Fruit fly (Drosophila melanogaster): Measurements from ENCODE around the gene Ant2.

Gene Ant2

DNA sequence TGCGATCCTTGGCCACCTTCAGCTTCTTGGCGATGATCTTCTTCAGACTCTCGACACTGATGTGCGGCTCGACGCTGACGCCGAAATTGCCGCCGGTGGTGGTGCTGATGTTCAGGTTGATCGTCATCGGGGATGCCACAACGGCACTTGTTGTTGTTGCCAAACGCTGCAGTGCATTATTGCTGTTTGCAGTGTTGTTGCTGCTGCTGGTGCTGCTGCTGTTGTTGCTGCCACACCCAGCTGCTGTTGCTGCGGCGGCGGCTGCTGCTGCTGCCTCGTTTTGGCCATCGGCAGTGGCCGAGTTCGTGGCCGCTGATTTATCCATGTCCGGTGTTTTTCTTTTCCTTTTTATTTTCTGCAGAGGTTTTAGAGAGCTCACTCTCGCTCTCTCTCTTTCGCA lies 42.9 kb downstream of the Ant2 start:
- TF ChIP-seq psq (optimal IDR thresholded peaks at IDR 0.05) (no peak), ttk (optimal IDR thresholded peaks at IDR 0.05) (no peak), Sin3A (optimal IDR thresholded peaks at IDR 0.05) (no peak), Myc (optimal IDR thresholded peaks at IDR 0.05) (no peak), insv (optimal IDR thresholded peaks at IDR 0.05) (no peak), h (optimal IDR thresholded peaks at IDR 0.05) (no peak)

DNA sequence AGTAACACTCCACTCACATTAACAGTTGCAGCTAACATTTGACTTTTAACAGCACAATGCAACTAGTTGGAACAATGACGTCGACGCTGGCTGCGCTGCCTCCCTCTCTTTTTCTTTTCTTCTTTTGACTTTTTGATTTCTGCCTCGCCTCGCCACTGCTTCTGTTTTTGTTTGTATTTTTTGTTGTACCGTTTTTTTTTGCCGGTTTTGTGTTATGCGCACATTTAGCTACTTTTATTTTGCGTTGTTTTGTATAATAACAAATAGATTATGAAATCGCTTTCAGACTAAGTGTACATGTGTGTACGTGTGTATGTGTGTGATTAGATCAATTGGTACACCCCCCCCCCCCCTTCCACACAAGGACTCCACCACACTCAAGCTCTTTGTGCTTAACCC lies 44.1 kb downstream of the Ant2 start:
- TF ChIP-seq h (optimal IDR thresholded peaks at IDR 0.05) (no peak), Sin3A (optimal IDR thresholded peaks at IDR 0.05) (no peak), ttk (optimal IDR thresholded peaks at IDR 0.05) (no peak), Myc (optimal IDR thresholded peaks at IDR 0.05) (no peak), psq (optimal IDR thresholded peaks at IDR 0.05) (no peak), insv (optimal IDR thresholded peaks at IDR 0.05) (no peak)

DNA sequence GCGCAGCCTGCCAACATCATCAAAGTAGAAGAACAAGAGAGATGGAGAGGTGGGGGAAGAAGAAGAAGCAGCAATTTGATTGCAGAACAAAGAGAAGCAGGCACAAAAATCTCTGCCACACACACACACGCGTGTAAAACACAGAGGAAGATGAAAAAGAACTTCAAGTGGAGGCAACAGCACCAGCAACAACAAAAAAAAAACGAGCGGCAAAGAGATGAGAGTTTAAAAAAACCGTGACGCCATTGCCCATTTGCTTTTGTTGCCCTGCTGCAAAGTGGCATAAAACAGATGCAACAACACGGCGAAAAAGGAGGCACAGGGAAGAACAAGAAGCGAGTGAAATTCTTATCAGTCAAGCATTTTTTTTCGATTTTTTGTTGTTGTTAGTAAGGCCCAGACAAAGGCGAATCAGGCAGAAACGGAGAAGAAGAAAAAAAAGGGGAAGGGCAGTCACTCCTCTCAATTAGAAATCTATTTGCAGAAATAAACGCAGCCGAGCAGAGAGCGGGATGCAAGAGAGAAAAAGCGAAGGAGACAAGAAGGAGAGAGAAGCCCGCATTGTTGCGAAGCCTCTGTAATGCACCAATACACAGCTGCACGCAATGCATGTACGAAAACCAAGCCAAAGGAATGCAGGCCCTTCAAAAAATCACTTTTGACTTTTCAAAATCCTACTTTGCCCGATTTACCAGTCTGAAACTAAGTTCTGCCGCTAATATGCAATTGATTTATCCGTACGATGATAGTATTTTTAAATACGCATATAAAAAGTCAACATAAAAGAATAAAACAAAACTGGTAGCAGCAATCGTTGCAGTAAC lies 44.7 kb downstream of the Ant2 start:
- TF ChIP-seq ttk (optimal IDR thresholded peaks at IDR 0.05): no peak
- peak; percentile 9 for TF ChIP-seq psq (optimal IDR thresholded peaks at IDR 0.05)
- TF ChIP-seq Sin3A (optimal IDR thresholded peaks at IDR 0.05): no peak

- TF ChIP-seq Sin3A (optimal IDR thresholded peaks at IDR 0.05): no peak
- TF ChIP-seq insv (optimal IDR thresholded peaks at IDR 0.05): no peak
- TF ChIP-seq ttk (optimal IDR thresholded peaks at IDR 0.05): no peak
These were observed 45.7 kb downstream of the Ant2 start for dm6 chrX:10740953-10741500.

dm6 chrX:10739614-10740436 lies 46.9 kb downstream of the Ant2 start:
- no peak for TF ChIP-seq psq (optimal IDR thresholded peaks at IDR 0.05)
- TF ChIP-seq Sin3A (optimal IDR thresholded peaks at IDR 0.05): no peak
- TF ChIP-seq Myc (optimal IDR thresholded peaks at IDR 0.05): no peak
- no peak for TF ChIP-seq h (optimal IDR thresholded peaks at IDR 0.05)
- no peak for TF ChIP-seq insv (optimal IDR thresholded peaks at IDR 0.05)
- no peak for TF ChIP-seq ttk (optimal IDR thresholded peaks at IDR 0.05)

DNA sequence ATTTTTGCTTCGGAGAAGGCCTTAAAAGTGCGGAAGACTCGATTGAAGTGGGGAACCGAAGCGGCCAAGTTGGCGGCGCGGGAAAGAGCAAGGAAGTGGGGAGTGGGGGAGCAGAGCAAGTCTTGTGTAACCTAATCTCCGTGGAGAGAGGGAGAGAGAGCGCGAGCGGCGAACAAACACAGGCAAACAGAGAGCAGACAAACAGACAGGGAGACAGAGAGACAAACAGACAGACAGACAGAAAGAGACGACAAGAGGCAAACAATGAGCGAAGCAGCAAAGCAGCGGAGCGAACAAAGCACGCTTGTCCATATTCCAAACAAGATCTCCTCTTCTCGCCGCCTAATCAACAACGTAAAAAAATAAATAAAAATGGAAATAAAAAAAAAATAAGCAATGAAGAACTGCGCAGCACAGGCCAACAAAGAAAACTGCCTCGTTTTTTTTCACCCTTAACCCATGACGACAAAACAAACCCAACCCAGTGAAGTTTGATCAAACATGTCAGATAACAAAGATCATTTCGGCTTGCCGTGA lies 47.8 kb downstream of the Ant2 start:
- no peak for TF ChIP-seq insv (optimal IDR thresholded peaks at IDR 0.05)
- TF ChIP-seq h (optimal IDR thresholded peaks at IDR 0.05): no peak
- TF ChIP-seq Myc (optimal IDR thresholded peaks at IDR 0.05): no peak
- no peak for TF ChIP-seq psq (optimal IDR thresholded peaks at IDR 0.05)
- TF ChIP-seq ttk (optimal IDR thresholded peaks at IDR 0.05): no peak
- TF ChIP-seq Sin3A (optimal IDR thresholded peaks at IDR 0.05): no peak

- no peak for TF ChIP-seq psq (optimal IDR thresholded peaks at IDR 0.05)
- TF ChIP-seq ttk (optimal IDR thresholded peaks at IDR 0.05): no peak
- TF ChIP-seq insv (optimal IDR thresholded peaks at IDR 0.05): no peak
- TF ChIP-seq h (optimal IDR thresholded peaks at IDR 0.05): no peak
These were observed 48.6 kb downstream of the Ant2 start for dm6 chrX:10738151-10738430.

DNA sequence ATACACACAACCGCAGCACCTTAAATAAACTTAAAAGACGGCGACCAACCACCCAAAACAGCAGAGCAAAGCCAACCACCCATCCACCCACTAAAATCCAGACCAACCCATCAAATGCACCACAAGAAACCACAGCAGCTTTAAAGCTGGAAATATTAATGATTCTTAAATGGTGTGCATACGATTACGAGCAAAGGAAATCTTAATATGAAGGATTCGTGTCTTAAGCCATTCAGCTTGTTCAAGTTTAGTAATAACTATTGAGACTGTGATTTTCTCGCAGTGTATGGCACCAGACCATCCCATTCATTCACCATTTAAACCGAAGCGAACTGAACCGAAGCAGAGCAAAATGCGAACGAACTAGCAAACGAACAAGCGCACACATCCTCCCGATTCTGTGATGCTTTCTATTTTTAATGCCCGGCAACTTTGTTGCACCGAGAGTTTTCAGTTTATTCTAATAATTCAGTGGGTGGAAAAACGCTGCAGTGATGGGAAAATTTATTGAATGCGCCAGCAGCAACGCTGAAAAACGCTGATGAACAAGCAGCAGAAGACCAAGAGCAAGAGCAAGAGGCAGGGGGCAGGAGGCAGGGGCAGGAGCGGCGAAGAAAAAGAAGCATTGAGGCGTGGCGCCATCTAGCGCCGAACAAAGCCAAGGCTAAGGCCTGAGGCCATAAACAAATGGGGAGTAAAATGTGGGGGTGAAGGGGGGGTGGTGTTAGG lies 49.1 kb downstream of the Ant2 start:
- no peak for TF ChIP-seq Myc (optimal IDR thresholded peaks at IDR 0.05)
- TF ChIP-seq Sin3A (optimal IDR thresholded peaks at IDR 0.05): no peak
- no peak for TF ChIP-seq ttk (optimal IDR thresholded peaks at IDR 0.05)
- TF ChIP-seq insv (optimal IDR thresholded peaks at IDR 0.05): no peak
- no peak for TF ChIP-seq h (optimal IDR thresholded peaks at IDR 0.05)
- no peak for TF ChIP-seq psq (optimal IDR thresholded peaks at IDR 0.05)

dm6 chrX:10735682-10736353 lies 50.9 kb downstream of the Ant2 start:
- TF ChIP-seq psq (optimal IDR thresholded peaks at IDR 0.05): no peak
- TF ChIP-seq Sin3A (optimal IDR thresholded peaks at IDR 0.05): no peak
- no peak for TF ChIP-seq h (optimal IDR thresholded peaks at IDR 0.05)
- TF ChIP-seq Myc (optimal IDR thresholded peaks at IDR 0.05): no peak

dm6 chrX:10734763-10735681 lies 51.7 kb downstream of the Ant2 start:
- TF ChIP-seq insv (optimal IDR thresholded peaks at IDR 0.05): no peak
- no peak for TF ChIP-seq Sin3A (optimal IDR thresholded peaks at IDR 0.05)
- TF ChIP-seq ttk (optimal IDR thresholded peaks at IDR 0.05): no peak
- TF ChIP-seq psq (optimal IDR thresholded peaks at IDR 0.05): no peak
- TF ChIP-seq h (optimal IDR thresholded peaks at IDR 0.05): no peak
- no peak for TF ChIP-seq Myc (optimal IDR thresholded peaks at IDR 0.05)

All from Kc167 (cell line).